Fruit fly (Drosophila melanogaster): Measurements from ENCODE around the gene fru.

- TF ChIP-seq CG8478 (optimal IDR thresholded peaks at IDR 0.05) (no peak), CTCF (optimal IDR thresholded peaks at IDR 0.05) (no peak)
Observed at dm6 chr3R:18585259-18585858, 40.0 kb upstream of the fru start.
